Worm (Caenorhabditis elegans) whole organism, young adult: Measurements from ENCODE around the gene nsph-4.1.
A peak's percentile ranks its signal among the peaks of the same experiment; 100 is the strongest.

ENCODE experiments used
- Y56A3A.18 ChIP-seq: fragments of 200-800 bp; sonication (Bioruptor generic); IDR thresholded peaks from 2 replicates; pipeline ENCODE4 v1.3.6; 2022; ENCODE audit warnings: missing genetic modification reagents, missing genetic modification characterization, missing compliant biosample characterization
- ama-1 ChIP-seq, 3 experiments: fragments of 150-350 bp in 1 of 3; sonication (generic microtip) in 2 of 3; optimal IDR thresholded peaks; 2 replicates each; lab custom pipeline; 2014 to 2018; ENCODE audit warnings: missing biosample characterization in 2 of 3, missing genetic modification characterization in 2 of 3, missing genetic modification reagents in 2 of 3
- ceh-91 ChIP-seq: fragments of 200-800 bp; sonication (Bioruptor generic); IDR thresholded peaks from 2 replicates; pipeline ENCODE4 v1.3.6; 2022; ENCODE audit warnings: missing genetic modification reagents, missing genetic modification characterization, missing compliant biosample characterization
- let-526 ChIP-seq: fragments of 200-800 bp; sonication (Bioruptor generic); IDR thresholded peaks from 2 replicates; pipeline ENCODE4 v1.3.6; 2022; ENCODE audit warnings: missing genetic modification reagents, missing genetic modification characterization, missing compliant biosample characterization
- lsy-27 ChIP-seq: sonication (generic microtip); optimal IDR thresholded peaks from 2 replicates; lab custom pipeline; 2017; ENCODE audit warnings: missing genetic modification characterization, mild to moderate bottlenecking, missing compliant biosample characterization, antibody characterized with exemption, missing genotype, borderline replicate concordance; ENCODE audit not compliant: insufficient read depth
- rec-8 ChIP-seq, 2 experiments: sonication (generic microtip); optimal IDR thresholded peaks; 2 replicates each; lab custom pipeline; 2016; ENCODE audit warnings: mild to moderate bottlenecking in 2 of 2, missing genetic modification characterization in 2 of 2, missing genetic modification reagents in 2 of 2, missing genotype in 2 of 2, missing biosample characterization in 1 of 2, missing compliant biosample characterization in 1 of 2, moderate library complexity in 1 of 2
- unc-130 ChIP-seq: sonication (generic microtip); optimal IDR thresholded peaks from 2 replicates; lab custom pipeline; 2016; ENCODE audit warnings: missing genetic modification reagents, missing genetic modification characterization, missing compliant biosample characterization
- ztf-25 ChIP-seq: fragments of 200-800 bp; sonication (Bioruptor generic); IDR thresholded peaks from 2 replicates; pipeline ENCODE4 v1.3.6; 2022; ENCODE audit warnings: missing genetic modification reagents, missing genetic modification characterization, missing compliant biosample characterization

DNA sequence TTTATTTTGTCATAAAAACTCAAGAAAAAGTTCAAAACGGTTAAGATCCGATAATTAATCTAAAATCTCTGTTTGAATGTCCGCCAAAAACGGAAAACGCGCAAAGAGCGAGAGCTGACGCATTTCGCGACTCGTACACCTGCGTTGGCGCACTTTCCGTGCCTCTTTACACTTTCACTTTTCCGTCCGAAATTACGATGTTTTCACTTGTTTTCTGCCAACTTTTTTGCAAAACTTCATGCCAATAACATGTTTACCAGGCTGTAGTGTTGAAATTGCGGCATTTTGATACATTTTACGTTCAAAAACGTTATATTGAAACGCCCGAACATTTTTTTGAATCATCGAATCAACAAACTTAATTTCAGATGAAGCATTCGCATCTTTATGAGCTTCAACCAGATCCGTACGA is 42.9 kb upstream of the nsph-4.1 start, which contains the start of gene W03F8.4:
- TF ChIP-seq ama-1 (optimal IDR thresholded peaks at IDR 0.05; lab: Kevin White, UChicago) = no peak
- TF ChIP-seq ama-1 (GFP tag; optimal IDR thresholded peaks at IDR 0.05; lab: Kevin White, UChicago) = no peak
- peak; percentile 47 for TF ChIP-seq unc-130 (GFP tag; lab: Kevin White, UChicago)
- no peak for TF ChIP-seq rec-8 (tag; optimal IDR thresholded peaks at IDR 0.05; lab: Kevin White, UChicago)
- TF ChIP-seq lsy-27 = no peak
- peak; percentile 83; the same call in 1 of the 2 replicates for TF ChIP-seq Y56A3A.18 (GFP tag; lab: Robert Waterston, UW)
- peak; percentile 73 for TF ChIP-seq ceh-91 (GFP tag; lab: Robert Waterston, UW)
- TF ChIP-seq ztf-25 (GFP tag; lab: Robert Waterston, UW) = no peak
- no peak for TF ChIP-seq let-526 (GFP tag; lab: Robert Waterston, UW)
